1 fruit fly cellular context compared by ENCODE assay signal in the genomic region with DNA sequence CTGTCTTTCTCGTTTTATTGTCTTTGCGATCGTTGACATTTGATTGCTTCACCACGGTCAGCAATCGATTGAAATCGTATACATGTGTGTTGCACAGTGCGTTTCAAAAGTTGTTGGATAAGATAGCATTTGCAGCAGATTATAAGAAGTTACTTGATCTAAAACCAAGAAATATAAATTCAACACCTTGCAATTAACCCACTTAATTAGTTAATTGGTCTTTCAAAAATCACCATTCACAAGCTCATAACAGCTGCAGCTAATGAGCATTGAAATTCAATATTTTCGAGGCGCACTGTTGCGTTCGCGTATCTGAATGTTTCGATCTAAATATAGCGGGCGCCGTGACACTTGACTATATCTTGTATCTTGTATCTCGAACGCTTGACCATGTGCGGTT.
TF ChIP-seq lines count a peak whose summit lies in the region.

No protein-coding gene starts in this region.

TF ChIP-seq in whole organism, embryonic, 481 proteins besides CTCF, POLR2A, EP300 and RAD21 (continued from another document):
- no peak for TF ChIP-seq CG3281 (GFP tag; optimal IDR thresholded peaks at IDR 0.05; lab: Kevin White, UChicago)
- no peak for TF ChIP-seq lov (optimal IDR thresholded peaks at IDR 0.05; lab: Kevin White, UChicago)
- TF ChIP-seq lov (GFP tag; IDR thresholded peaks at IDR 0.05; lab: Robert Waterston, UW), result no peak
